Worm (Caenorhabditis elegans) whole organism, mixed stage, embryonic: ENCODE results near the gene C06B3.7.

Experiments
- M03D4.4 ChIP-seq: sonication (generic microtip); optimal IDR thresholded peaks from 2 replicates; lab custom pipeline; 2017; ENCODE audit warnings: mild to moderate bottlenecking, missing genetic modification characterization, missing compliant biosample characterization
- bed-3 ChIP-seq: fragments of 200-800 bp; sonication (Bioruptor generic); optimal IDR thresholded peaks from 3 replicates; lab custom pipeline; 2018; ENCODE audit warnings: mild to moderate bottlenecking, missing genetic modification characterization, moderate library complexity, missing compliant biosample characterization
- blmp-1 ChIP-seq: fragments of 150-350 bp; optimal IDR thresholded peaks from 2 replicates; lab custom pipeline; 2014; ENCODE audit warnings: missing biosample characterization, missing genetic modification characterization
- ceh-39 ChIP-seq: fragments of 150-350 bp; optimal IDR thresholded peaks from 2 replicates; lab custom pipeline; 2014; ENCODE audit warnings: missing biosample characterization, missing genetic modification characterization
- ceh-43 ChIP-seq: fragments of 200-800 bp; sonication (Bioruptor generic); optimal IDR thresholded peaks from 2 replicates; lab custom pipeline; 2018; ENCODE audit warnings: mild to moderate bottlenecking, missing genetic modification characterization, moderate library complexity, missing compliant biosample characterization
- ceh-83 ChIP-seq: fragments of 200-800 bp; sonication (Bioruptor generic); optimal IDR thresholded peaks from 2 replicates; lab custom pipeline; 2018; ENCODE audit warnings: mild to moderate bottlenecking, missing genetic modification characterization, missing compliant biosample characterization
- ces-1 ChIP-seq: fragments of 150-350 bp; optimal IDR thresholded peaks from 2 replicates; lab custom pipeline; 2014; ENCODE audit warnings: missing biosample characterization, missing genetic modification reagents, missing genetic modification characterization
- elt-1 ChIP-seq: sonication (generic microtip); optimal IDR thresholded peaks from 2 replicates; lab custom pipeline; 2017; ENCODE audit warnings: missing genetic modification characterization, mild to moderate bottlenecking, missing compliant biosample characterization, antibody characterized with exemption, moderate library complexity, borderline replicate concordance; ENCODE audit not compliant: insufficient read depth
- elt-3 ChIP-seq: fragments of 150-350 bp; optimal IDR thresholded peaks from 2 replicates; lab custom pipeline; 2014; ENCODE audit warnings: missing biosample characterization, missing genetic modification characterization
- flh-1 ChIP-seq: fragments of 200-800 bp; sonication (Bioruptor generic); optimal IDR thresholded peaks from 2 replicates; lab custom pipeline; 2018; ENCODE audit warnings: mild to moderate bottlenecking, missing genetic modification characterization, moderate library complexity, missing compliant biosample characterization
- ham-2 ChIP-seq: fragments of 200-800 bp; sonication (Bioruptor generic); optimal IDR thresholded peaks from 2 replicates; lab custom pipeline; 2018; ENCODE audit warnings: mild to moderate bottlenecking, missing genetic modification characterization, missing compliant biosample characterization
- lin-13 ChIP-seq: fragments of 150-350 bp; optimal IDR thresholded peaks from 2 replicates; lab custom pipeline; 2014; ENCODE audit warnings: missing biosample characterization, missing genetic modification characterization
- lin-32 ChIP-seq: fragments of 200-800 bp; sonication (Bioruptor generic); optimal IDR thresholded peaks from 2 replicates; lab custom pipeline; 2018; ENCODE audit warnings: mild to moderate bottlenecking, missing genetic modification characterization, missing compliant biosample characterization
- lsy-2 ChIP-seq: fragments of 150-350 bp; optimal IDR thresholded peaks from 2 replicates; lab custom pipeline; 2014; ENCODE audit warnings: missing biosample characterization, missing genetic modification characterization
- mep-1 ChIP-seq: fragments of 150-350 bp; optimal IDR thresholded peaks from 2 replicates; lab custom pipeline; 2017; ENCODE audit warnings: missing biosample characterization, missing genetic modification reagents, missing genetic modification characterization, inconsistent platforms
- mls-2 ChIP-seq: sonication (generic microtip); optimal IDR thresholded peaks from 2 replicates; lab custom pipeline; 2016; ENCODE audit warnings: mild to moderate bottlenecking, missing genetic modification characterization, moderate library complexity, missing compliant biosample characterization
- nhr-12 ChIP-seq: fragments of 150-350 bp; optimal IDR thresholded peaks from 2 replicates; lab custom pipeline; 2014; ENCODE audit warnings: missing biosample characterization, missing genetic modification characterization
- nhr-237 ChIP-seq: fragments of 150-350 bp; optimal IDR thresholded peaks from 2 replicates; lab custom pipeline; 2014; ENCODE audit warnings: missing biosample characterization, missing genetic modification characterization
- nhr-28 ChIP-seq: fragments of 150-350 bp; optimal IDR thresholded peaks from 2 replicates; lab custom pipeline; 2014; ENCODE audit warnings: missing biosample characterization, missing genetic modification characterization
- nhr-76 ChIP-seq: sonication (generic microtip); optimal IDR thresholded peaks from 2 replicates; lab custom pipeline; 2017; ENCODE audit warnings: missing biosample characterization, missing genetic modification characterization
- pha-4 ChIP-seq: fragments of 150-350 bp; optimal IDR thresholded peaks from 2 replicates; lab custom pipeline; 2018; ENCODE audit warnings: missing biosample characterization, missing genetic modification reagents, missing genetic modification characterization
- snpc-4 ChIP-seq: fragments of 150-350 bp; optimal IDR thresholded peaks from 2 replicates; lab custom pipeline; 2014; ENCODE audit warnings: missing biosample characterization, missing genetic modification characterization
- sptf-1 ChIP-seq: sonication (generic microtip); optimal IDR thresholded peaks from 2 replicates; lab custom pipeline; 2017; ENCODE audit warnings: mild to moderate bottlenecking, missing genetic modification characterization, moderate library complexity, missing compliant biosample characterization
- tbx-8 ChIP-seq: fragments of 200-800 bp; sonication (Bioruptor generic); optimal IDR thresholded peaks from 2 replicates; lab custom pipeline; 2018; ENCODE audit warnings: mild to moderate bottlenecking, missing genetic modification characterization, moderate library complexity, missing compliant biosample characterization
- unc-120 ChIP-seq: sonication (generic microtip); optimal IDR thresholded peaks from 2 replicates; lab custom pipeline; 2017; ENCODE audit warnings: missing genetic modification characterization, missing compliant biosample characterization; ENCODE audit not compliant: poor library complexity, severe bottlenecking
- unc-39 ChIP-seq: fragments of 150-350 bp; optimal IDR thresholded peaks from 2 replicates; lab custom pipeline; 2014; ENCODE audit warnings: missing biosample characterization, missing genetic modification characterization
- unc-62 ChIP-seq: fragments of 150-350 bp; optimal IDR thresholded peaks from 2 replicates; lab custom pipeline; 2014; ENCODE audit warnings: missing biosample characterization, missing genetic modification reagents, missing genetic modification characterization
- ztf-11 ChIP-seq: fragments of 150-350 bp; optimal IDR thresholded peaks from 2 replicates; lab custom pipeline; 2014; ENCODE audit warnings: missing biosample characterization, missing genetic modification characterization

Gene C06B3.7

DNA sequence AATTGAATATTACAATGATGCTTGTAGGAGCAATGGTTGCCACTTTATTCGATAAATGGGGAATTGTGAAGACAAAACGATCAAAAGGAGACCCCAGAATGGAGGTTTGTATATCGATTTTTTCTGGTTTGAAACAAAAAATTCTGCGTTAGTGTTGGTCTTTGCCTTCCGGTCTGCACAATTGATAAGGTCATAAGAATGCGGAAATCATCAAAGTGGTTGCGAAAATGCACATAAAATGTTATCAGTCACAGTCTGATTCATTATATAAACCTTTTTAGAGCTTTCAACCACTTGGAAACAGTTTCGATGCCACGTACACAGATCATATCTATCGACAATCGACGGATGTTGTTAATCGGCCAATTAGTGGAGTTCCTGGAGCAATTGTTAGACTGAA, 15.9 kb upstream of the C06B3.7 start:
- no peak for TF ChIP-seq nhr-76 (tag; lab: Kevin White, UChicago)
- no peak for TF ChIP-seq nhr-12 (tag; lab: Kevin White, UChicago)
- no peak for TF ChIP-seq mep-1 (tag; lab: Kevin White, UChicago)
- TF ChIP-seq ham-2 (GFP tag; lab: Kevin White, UChicago) = no peak
- TF ChIP-seq lin-13 = no peak
- no peak for TF ChIP-seq pha-4
- TF ChIP-seq, all 35 proteins: peak for 0

DNA sequence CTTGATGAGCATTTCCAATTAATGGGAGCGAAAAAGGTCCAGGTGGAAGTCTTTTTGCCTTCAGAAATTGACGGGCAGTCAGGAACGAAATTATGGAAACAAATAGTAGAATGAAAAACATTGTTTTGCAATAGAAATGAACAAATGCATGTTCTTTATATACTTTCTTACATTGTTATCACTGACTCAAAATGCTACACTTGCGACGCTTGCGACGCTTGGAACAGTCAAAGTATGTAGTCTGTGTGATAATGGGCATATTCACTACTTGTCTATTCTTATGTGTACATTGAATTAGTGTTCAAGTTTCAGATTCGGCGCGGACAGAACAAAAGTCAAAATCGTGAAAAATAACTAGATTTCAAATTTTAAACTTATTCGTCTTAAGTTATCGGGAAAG, 11.1 kb upstream of the C06B3.7 start, which contains the start of gene cyp-35C1:
Gene cyp-35C1, minus strand, starts transcription at position 132 of the 400 bp plus-strand sequence.
- TF ChIP-seq tbx-8 (GFP tag; lab: Kevin White, UChicago) = no peak
- TF ChIP-seq sptf-1 (tag; lab: Kevin White, UChicago) = no peak
- TF ChIP-seq lin-13 = no peak
- TF ChIP-seq mep-1 (tag; lab: Kevin White, UChicago) = no peak
- no peak for TF ChIP-seq unc-120
- no peak for TF ChIP-seq ceh-43 (GFP tag; lab: Kevin White, UChicago)
- no peak for TF ChIP-seq mls-2 (tag; lab: Kevin White, UChicago)
- no peak for TF ChIP-seq ceh-83 (GFP tag; lab: Kevin White, UChicago)
- no peak for TF ChIP-seq ces-1
- no peak for TF ChIP-seq snpc-4 (tag; lab: Kevin White, UChicago)
- no peak for TF ChIP-seq ceh-39

DNA sequence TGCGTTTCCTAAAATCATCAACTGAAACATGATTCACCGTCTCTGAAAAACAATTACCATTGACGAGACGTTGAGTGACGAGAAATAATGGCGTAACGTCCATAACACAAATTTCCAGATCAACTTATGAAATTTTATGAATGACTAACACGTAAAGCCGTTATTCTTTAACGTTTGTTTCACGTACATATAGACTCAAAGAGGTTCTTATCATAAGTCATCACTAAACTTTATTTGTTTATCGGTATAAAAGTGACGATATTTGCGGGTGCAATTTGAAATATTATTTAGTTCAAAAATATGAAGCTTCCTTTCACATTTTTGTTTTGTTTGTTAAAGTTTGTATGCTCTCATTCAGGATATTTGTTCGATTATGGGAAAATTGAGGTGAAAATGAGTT, 10.3 kb upstream of the C06B3.7 start, which contains the start of gene oac-3:
Gene oac-3, plus strand, starts transcription at position 301 of the 400 bp plus-strand sequence.
- TF ChIP-seq ceh-83 (GFP tag; lab: Kevin White, UChicago) = no peak
- TF ChIP-seq mls-2 (tag; lab: Kevin White, UChicago) = no peak
- TF ChIP-seq flh-1 (GFP tag; lab: Kevin White, UChicago) = no peak
- TF ChIP-seq sptf-1 (tag; lab: Kevin White, UChicago) = no peak
- no peak for TF ChIP-seq nhr-237
- TF ChIP-seq blmp-1 (tag; lab: Kevin White, UChicago) = no peak
- no peak for TF ChIP-seq mep-1 (tag; lab: Kevin White, UChicago)
- no peak for TF ChIP-seq lsy-2 (tag; lab: Kevin White, UChicago)
- no peak for TF ChIP-seq unc-62 (GFP tag; lab: Kevin White, UChicago)
- TF ChIP-seq nhr-76 (tag; lab: Kevin White, UChicago) = no peak
- no peak for TF ChIP-seq tbx-8 (GFP tag; lab: Kevin White, UChicago)

DNA sequence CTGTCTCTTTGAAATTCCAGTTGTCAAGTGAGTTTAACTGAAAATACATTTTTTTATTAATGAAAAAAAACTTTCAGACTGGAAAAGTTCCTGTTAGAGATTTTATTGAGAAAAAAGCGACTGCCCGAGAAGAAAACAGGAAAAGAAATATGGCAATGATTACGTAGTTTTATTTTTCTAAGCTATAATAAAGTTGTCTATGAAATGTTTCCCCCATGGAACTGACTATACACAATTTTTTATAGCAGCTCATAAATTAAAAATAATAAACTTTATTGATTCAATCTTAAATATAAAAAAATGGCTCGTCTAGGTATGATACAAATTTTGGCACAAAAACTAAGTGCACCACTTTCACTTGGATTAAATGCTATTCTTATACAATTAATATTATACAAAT, 7.0 kb upstream of the C06B3.7 start, which contains the start of gene C06B3.1:
Gene C06B3.1, plus strand, starts transcription at position 301 of the 400 bp plus-strand sequence.
- TF ChIP-seq pha-4 (no peak), nhr-28 (tag; lab: Kevin White, UChicago) (no peak), ces-1 (no peak), sptf-1 (tag; lab: Kevin White, UChicago) (no peak), ztf-11 (no peak), lsy-2 (tag; lab: Kevin White, UChicago) (no peak), nhr-237 (no peak), ceh-43 (GFP tag; lab: Kevin White, UChicago) (no peak), ceh-39 (no peak), mls-2 (tag; lab: Kevin White, UChicago) (no peak), snpc-4 (tag; lab: Kevin White, UChicago) (no peak), tbx-8 (GFP tag; lab: Kevin White, UChicago) (no peak), bed-3 (GFP tag; lab: Kevin White, UChicago) (no peak), M03D4.4 (tag; lab: Kevin White, UChicago) (no peak), elt-1 (tag; lab: Kevin White, UChicago) (no peak), ceh-83 (GFP tag; lab: Kevin White, UChicago) (no peak), lin-32 (GFP tag; lab: Kevin White, UChicago) (no peak), elt-3 (tag; lab: Kevin White, UChicago) (no peak), unc-39 (tag; lab: Kevin White, UChicago) (no peak)

DNA sequence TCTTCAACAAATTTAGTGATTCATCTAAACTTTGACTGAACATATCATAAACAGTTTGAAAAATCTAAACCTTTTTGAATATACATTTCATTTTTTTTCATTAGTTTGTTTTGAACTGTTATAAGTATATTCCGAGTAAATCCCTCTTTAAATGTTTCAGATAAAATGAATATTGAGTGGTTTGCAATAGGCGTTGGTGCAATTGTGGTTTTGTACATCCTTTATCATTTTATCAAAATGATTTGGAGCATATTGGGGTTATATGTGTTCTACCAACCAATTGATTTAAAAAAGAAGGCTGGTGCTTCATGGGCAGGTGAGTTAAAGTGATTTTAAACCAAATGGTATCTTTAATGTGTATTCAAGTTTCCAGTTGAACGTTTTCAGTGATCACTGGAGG, 5.0 kb upstream of the C06B3.7 start, which contains the start of gene stdh-3:
Gene stdh-3, plus strand, starts transcription at position 166 of the 400 bp plus-strand sequence.
- TF ChIP-seq nhr-76 (tag; lab: Kevin White, UChicago) = no peak

DNA sequence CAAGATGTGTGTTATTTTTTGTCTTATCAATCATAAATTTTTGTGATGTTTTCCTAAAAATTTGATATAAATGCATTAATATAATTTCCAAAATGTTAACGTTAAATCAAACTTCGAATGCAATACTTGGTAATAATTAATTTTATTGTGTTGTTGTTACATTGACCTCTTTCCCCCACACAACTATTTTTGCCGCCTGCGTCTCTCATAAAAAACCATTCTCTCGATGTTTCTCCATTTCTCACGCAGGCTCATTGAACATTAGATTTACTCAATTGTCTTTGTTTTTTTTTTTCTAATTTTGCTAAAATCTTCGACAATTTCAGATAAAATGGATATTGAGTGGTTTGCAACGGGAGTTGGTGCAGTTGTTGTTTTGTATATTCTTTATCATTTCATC, 3.3 kb upstream of the C06B3.7 start, which contains the start of gene stdh-1:
Gene stdh-1, plus strand, starts transcription at position 327 of the 400 bp plus-strand sequence.
- peak; percentile 79 for TF ChIP-seq ces-1
- no peak for TF ChIP-seq unc-62 (GFP tag; lab: Kevin White, UChicago)
- no peak for TF ChIP-seq blmp-1 (tag; lab: Kevin White, UChicago)
- TF ChIP-seq, all 35 proteins: peak for 1
